Worm (Caenorhabditis elegans) whole organism, L2 larva: ENCODE measurements around the gene ZK353.2.

ENCODE experiments used
- egl-27 ChIP-seq: sonication (generic microtip); optimal IDR thresholded peaks from 3 replicates; lab custom pipeline; 2017; ENCODE audit warnings: missing biosample characterization, missing genetic modification reagents, missing genetic modification characterization
- elt-3 ChIP-seq: sonication (generic microtip); optimal IDR thresholded peaks from 2 replicates; lab custom pipeline; 2017; ENCODE audit warnings: missing biosample characterization, missing genetic modification characterization
- lin-13 ChIP-seq: fragments of 150-350 bp; optimal IDR thresholded peaks from 2 replicates; lab custom pipeline; 2014; ENCODE audit warnings: missing biosample characterization, missing genetic modification reagents, missing genetic modification characterization
- lsy-2 ChIP-seq, 2 experiments: fragments of 150-350 bp in 1 of 2; sonication (generic microtip) in 1 of 2; optimal IDR thresholded peaks; 2 replicates each; lab custom pipeline; 2014 to 2017; ENCODE audit warnings: missing biosample characterization in 2 of 2, missing genetic modification characterization in 2 of 2
- nhr-11 ChIP-seq: fragments of 150-350 bp; optimal IDR thresholded peaks from 2 replicates; lab custom pipeline; 2014; ENCODE audit warnings: missing biosample characterization, missing genetic modification characterization
- nhr-12 ChIP-seq: fragments of 150-350 bp; optimal IDR thresholded peaks from 2 replicates; lab custom pipeline; 2014; ENCODE audit warnings: missing biosample characterization, missing genetic modification characterization
- sma-9 ChIP-seq, 2 experiments: fragments of 150-350 bp in 1 of 2; sonication (generic microtip) in 1 of 2; optimal IDR thresholded peaks; 2 replicates each; lab custom pipeline; 2014 to 2016; ENCODE audit warnings: missing genetic modification characterization in 2 of 2, mild to moderate bottlenecking in 1 of 2, missing biosample characterization in 1 of 2, missing compliant biosample characterization in 1 of 2, missing genetic modification reagents in 1 of 2, moderate library complexity in 1 of 2
- unc-62 ChIP-seq: fragments of 150-350 bp; optimal IDR thresholded peaks from 2 replicates; lab custom pipeline; 2014; ENCODE audit warnings: missing biosample characterization, missing genetic modification reagents, missing genetic modification characterization

ce11 chrIII:8368619-8369018, 29.9 kb upstream of the ZK353.2 start, which contains the start of gene R05D3.9:
- TF ChIP-seq elt-3 (tag; lab: Kevin White, UChicago) (no peak), lsy-2 (tag; optimal IDR thresholded peaks at IDR 0.05; lab: Kevin White, UChicago) (no peak), unc-62 (no peak), egl-27 (tag; lab: Kevin White, UChicago) (no peak), nhr-12 (tag; lab: Kevin White, UChicago) (no peak), sma-9 (GFP tag; optimal IDR thresholded peaks at IDR 0.05; lab: Kevin White, UChicago) (no peak), sma-9 (tag; optimal IDR thresholded peaks at IDR 0.05; lab: Kevin White, UChicago) (no peak), nhr-11 (tag; lab: Kevin White, UChicago) (no peak), lin-13 (no peak)
